Worm (Caenorhabditis elegans): ENCODE results near the gene F35H12.5.

- TF ChIP-seq med-1 (GFP tag; optimal IDR thresholded peaks at IDR 0.05; ENCODE audit: insufficient read depth) (no peak), T22C8.4 (GFP tag; IDR thresholded peaks at IDR 0.05) (no peak), cog-1 (tag; optimal IDR thresholded peaks at IDR 0.05) (no peak), tab-1 (GFP tag; IDR thresholded peaks at IDR 0.05) (no peak), flt-1 (GFP tag; IDR thresholded peaks at IDR 0.05) (no peak), ref-1 (GFP tag; conservative IDR thresholded peaks at IDR 0.05) (no peak), ztf-29 (GFP tag; IDR thresholded peaks at IDR 0.05) (no peak), ztf-23 (GFP tag; IDR thresholded peaks at IDR 0.05) (no peak)
Observed at ce11 chrX:960139-960538, 41.9 kb downstream of the F35H12.5 start.
